Worm (Caenorhabditis elegans): ENCODE data around the gene F59B2.15.

ce11 chrIII:8978512-8979352 lies 23.7 kb downstream of the F59B2.15 start:
- TF ChIP-seq ttx-3 (tag; optimal IDR thresholded peaks at IDR 0.05) (no peak), fkh-10 (GFP tag; optimal IDR thresholded peaks at IDR 0.05) (no peak), ama-1 (optimal IDR thresholded peaks at IDR 0.05) (no peak), unc-3 (GFP tag; conservative IDR thresholded peaks at IDR 0.05) (no peak), unc-3 (tag; optimal IDR thresholded peaks at IDR 0.05) (no peak), rnt-1 (tag; optimal IDR thresholded peaks at IDR 0.05) (no peak), unc-55 (GFP tag; optimal IDR thresholded peaks at IDR 0.05) (no peak), elt-4 (tag; optimal IDR thresholded peaks at IDR 0.05) (no peak), ceh-14 (tag; optimal IDR thresholded peaks at IDR 0.05) (no peak), pqm-1 (tag; optimal IDR thresholded peaks at IDR 0.05) (no peak), nfya-1 (tag; optimal IDR thresholded peaks at IDR 0.05) (no peak)
